Worm (Caenorhabditis elegans): Measurements from ENCODE around the gene nlp-3.

The nlp-3 gene

ce11 chrX:13202312-13202711 lies 24.1 kb upstream of the nlp-3 start:
- TF ChIP-seq sdc-2 (tag; optimal IDR thresholded peaks at IDR 0.05) (no peak), gmeb-2 (tag; optimal IDR thresholded peaks at IDR 0.05) (no peak), ceh-2 (tag; optimal IDR thresholded peaks at IDR 0.05) (no peak), elt-2 (tag; optimal IDR thresholded peaks at IDR 0.05) (no peak), fkh-6 (tag; optimal IDR thresholded peaks at IDR 0.05) (no peak), tbx-7 (tag; optimal IDR thresholded peaks at IDR 0.05) (no peak)

ce11 chrX:13201401-13201800 lies 23.2 kb upstream of the nlp-3 start, which contains the start of gene unc-9:
unc-9 (plus strand) TSS chrX:13201770.
- TF ChIP-seq unc-42 (tag; optimal IDR thresholded peaks at IDR 0.05) = peak; percentile 74
- TF ChIP-seq elt-2 (tag; optimal IDR thresholded peaks at IDR 0.05) = no peak

- no peak for TF ChIP-seq lim-6 (tag; optimal IDR thresholded peaks at IDR 0.05)
- no peak for TF ChIP-seq pag-3 (tag; optimal IDR thresholded peaks at IDR 0.05; ENCODE audit: borderline replicate concordance)
- no peak for TF ChIP-seq npax-4 (tag; optimal IDR thresholded peaks at IDR 0.05)
- no peak for TF ChIP-seq nhr-232 (tag; optimal IDR thresholded peaks at IDR 0.05)
- no peak for TF ChIP-seq ahr-1 (tag; optimal IDR thresholded peaks at IDR 0.05)
- TF ChIP-seq K09A11.1 (tag; optimal IDR thresholded peaks at IDR 0.05; ENCODE audit: insufficient read depth) = no peak
- TF ChIP-seq pha-4 (tag; optimal IDR thresholded peaks at IDR 0.05) = no peak
- no peak for TF ChIP-seq ceh-24 (tag; optimal IDR thresholded peaks at IDR 0.05)
- TF ChIP-seq F13H6.1 (tag; optimal IDR thresholded peaks at IDR 0.05) = no peak
- no peak for TF ChIP-seq fkh-10 (GFP tag; optimal IDR thresholded peaks at IDR 0.05)
- no peak for TF ChIP-seq C38D4.7 (GFP tag; optimal IDR thresholded peaks at IDR 0.05)
- no peak for TF ChIP-seq ama-1 (optimal IDR thresholded peaks at IDR 0.05)
- no peak for TF ChIP-seq che-1 (tag; optimal IDR thresholded peaks at IDR 0.05)
- TF ChIP-seq ceh-19 (GFP tag; optimal IDR thresholded peaks at IDR 0.05) = no peak
- no peak for TF ChIP-seq madf-2 (tag; optimal IDR thresholded peaks at IDR 0.05)
- no peak for TF ChIP-seq ceh-30 (tag; optimal IDR thresholded peaks at IDR 0.05)
- no peak for TF ChIP-seq ceh-2 (tag; optimal IDR thresholded peaks at IDR 0.05)
- no peak for TF ChIP-seq ceh-22 (tag; optimal IDR thresholded peaks at IDR 0.05)
- TF ChIP-seq fkh-6 (tag; optimal IDR thresholded peaks at IDR 0.05) = no peak
- no peak for TF ChIP-seq tbx-2 (tag; optimal IDR thresholded peaks at IDR 0.05)
These were observed 22.1 kb upstream of the nlp-3 start for ce11 chrX:13200312-13200711.

- TF ChIP-seq unc-42 (tag; optimal IDR thresholded peaks at IDR 0.05) = peak; percentile 64
- TF ChIP-seq pros-1 (tag; optimal IDR thresholded peaks at IDR 0.05) = no peak
- no peak for TF ChIP-seq ceh-24 (tag; optimal IDR thresholded peaks at IDR 0.05)
- TF ChIP-seq ama-1 (optimal IDR thresholded peaks at IDR 0.05) = no peak
- TF ChIP-seq eyg-1 (tag; optimal IDR thresholded peaks at IDR 0.05) = no peak
These were observed 19.9 kb upstream of the nlp-3 start for ce11 chrX:13198134-13198533.

- no peak for TF ChIP-seq npax-4 (tag; optimal IDR thresholded peaks at IDR 0.05)
- TF ChIP-seq hlh-6 (tag; optimal IDR thresholded peaks at IDR 0.05) = no peak
- no peak for TF ChIP-seq ceh-18 (tag; optimal IDR thresholded peaks at IDR 0.05)
- TF ChIP-seq lin-11 (tag; optimal IDR thresholded peaks at IDR 0.05) = no peak
These were observed 12.7 kb upstream of the nlp-3 start, which contains the start of gene gpa-6 for ce11 chrX:13190912-13191311. gpa-6 (plus strand) TSS chrX:13191212.

- no peak for TF ChIP-seq sox-2 (GFP tag; IDR thresholded peaks at IDR 0.05)
- no peak for TF ChIP-seq pha-4 (tag; optimal IDR thresholded peaks at IDR 0.05)
- no peak for TF ChIP-seq dve-1 (tag; optimal IDR thresholded peaks at IDR 0.05)
- no peak for TF ChIP-seq ceh-30 (tag; optimal IDR thresholded peaks at IDR 0.05)
- no peak for TF ChIP-seq pros-1 (tag; optimal IDR thresholded peaks at IDR 0.05)
- TF ChIP-seq fax-1 (tag; optimal IDR thresholded peaks at IDR 0.05) = no peak
- no peak for TF ChIP-seq nhr-232 (tag; optimal IDR thresholded peaks at IDR 0.05)
These were observed 11.6 kb upstream of the nlp-3 start, which contains the start of gene cwp-5 for ce11 chrX:13189861-13190260. cwp-5 (minus strand) TSS chrX:13189961.

Data from whole organism, late embryonic.